Worm (Caenorhabditis elegans) whole organism, late embryonic: ENCODE measurements around the gene ttr-15.

Experiments
- C38D4.7 ChIP-seq: fragments of 200-800 bp; sonication (Bioruptor generic); optimal IDR thresholded peaks from 2 replicates; lab custom pipeline; 2018; ENCODE audit warnings: mild to moderate bottlenecking, missing genetic modification characterization, moderate library complexity, missing compliant biosample characterization
- F13H6.1 ChIP-seq: sonication (generic microtip); optimal IDR thresholded peaks from 2 replicates; lab custom pipeline; 2016; ENCODE audit warnings: missing genetic modification characterization, missing compliant biosample characterization
- K02D7.2 ChIP-seq: sonication (generic microtip); optimal IDR thresholded peaks from 2 replicates; lab custom pipeline; 2017; ENCODE audit warnings: mild to moderate bottlenecking, missing genetic modification characterization, missing compliant biosample characterization
- K09A11.1 ChIP-seq: sonication (generic microtip); optimal IDR thresholded peaks from 2 replicates; lab custom pipeline; 2017; ENCODE audit warnings: antibody characterized with exemption, mild to moderate bottlenecking, missing genetic modification characterization, missing compliant biosample characterization; ENCODE audit not compliant: insufficient read depth
- ahr-1 ChIP-seq: sonication (generic microtip); optimal IDR thresholded peaks from 2 replicates; lab custom pipeline; 2016; ENCODE audit warnings: missing genetic modification characterization, missing compliant biosample characterization
- ceh-14 ChIP-seq: sonication (generic microtip); optimal IDR thresholded peaks from 2 replicates; lab custom pipeline; 2016; ENCODE audit warnings: missing genotype, missing genetic modification characterization, missing compliant biosample characterization
- ceh-19 ChIP-seq: fragments of 200-800 bp; sonication (Bioruptor generic); optimal IDR thresholded peaks from 2 replicates; lab custom pipeline; 2018; ENCODE audit warnings: mild to moderate bottlenecking, missing genetic modification characterization, missing compliant biosample characterization
- ceh-2 ChIP-seq: sonication (generic microtip); optimal IDR thresholded peaks from 2 replicates; lab custom pipeline; 2016; ENCODE audit warnings: missing genotype, missing genetic modification characterization, missing compliant biosample characterization
- ceh-24 ChIP-seq: sonication (generic microtip); optimal IDR thresholded peaks from 2 replicates; lab custom pipeline; 2016; ENCODE audit warnings: mild to moderate bottlenecking, missing genetic modification characterization, missing compliant biosample characterization
- ceh-31 ChIP-seq: sonication (generic microtip); optimal IDR thresholded peaks from 2 replicates; lab custom pipeline; 2016; ENCODE audit warnings: missing genetic modification characterization, missing compliant biosample characterization
- ceh-34 ChIP-seq: sonication (generic microtip); optimal IDR thresholded peaks from 2 replicates; lab custom pipeline; 2016; ENCODE audit warnings: mild to moderate bottlenecking, missing genetic modification characterization, missing compliant biosample characterization
- ceh-6 ChIP-seq: fragments of 200-800 bp; sonication (Bioruptor generic); optimal IDR thresholded peaks from 2 replicates; lab custom pipeline; 2018; ENCODE audit warnings: mild to moderate bottlenecking, missing genetic modification characterization, missing compliant biosample characterization
- ceh-9 ChIP-seq: sonication (generic microtip); optimal IDR thresholded peaks from 2 replicates; lab custom pipeline; 2016; ENCODE audit warnings: mild to moderate bottlenecking, missing genetic modification characterization, inconsistent platforms, missing compliant biosample characterization
- che-1 ChIP-seq: sonication (generic microtip); optimal IDR thresholded peaks from 2 replicates; lab custom pipeline; 2016; ENCODE audit warnings: mild to moderate bottlenecking, missing genetic modification characterization, missing compliant biosample characterization
- fax-1 ChIP-seq: sonication (generic microtip); optimal IDR thresholded peaks from 2 replicates; lab custom pipeline; 2016; ENCODE audit warnings: missing genotype, missing genetic modification characterization, missing compliant biosample characterization
- fkh-6 ChIP-seq: sonication (generic microtip); optimal IDR thresholded peaks from 2 replicates; lab custom pipeline; 2016; ENCODE audit warnings: missing genetic modification characterization, missing compliant biosample characterization
- gmeb-2 ChIP-seq: sonication (generic microtip); optimal IDR thresholded peaks from 2 replicates; lab custom pipeline; 2016; ENCODE audit warnings: missing genetic modification characterization, inconsistent platforms, missing compliant biosample characterization
- lin-11 ChIP-seq: fragments of 200-800 bp; sonication (Bioruptor generic); optimal IDR thresholded peaks from 2 replicates; lab custom pipeline; 2018; ENCODE audit warnings: mild to moderate bottlenecking, missing genetic modification characterization, missing compliant biosample characterization
- madf-2 ChIP-seq: sonication (generic microtip); optimal IDR thresholded peaks from 2 replicates; lab custom pipeline; 2017; ENCODE audit warnings: missing genetic modification characterization, missing compliant biosample characterization
- mec-3 ChIP-seq: sonication (generic microtip); optimal IDR thresholded peaks from 2 replicates; lab custom pipeline; 2016; ENCODE audit warnings: borderline replicate concordance, missing genetic modification characterization, missing compliant biosample characterization
- nhr-11 ChIP-seq: fragments of 150-350 bp; optimal IDR thresholded peaks from 2 replicates; lab custom pipeline; 2014; ENCODE audit warnings: missing biosample characterization, missing genetic modification characterization
- pha-2 ChIP-seq: sonication (generic microtip); optimal IDR thresholded peaks from 2 replicates; lab custom pipeline; 2017; ENCODE audit warnings: mild to moderate bottlenecking, missing genetic modification characterization, missing compliant biosample characterization
- pha-4 ChIP-seq: fragments of 150-350 bp; optimal IDR thresholded peaks from 2 replicates; lab custom pipeline; 2018; ENCODE audit warnings: missing biosample characterization, missing genetic modification reagents, missing genetic modification characterization
- sdc-2 ChIP-seq: sonication (generic microtip); optimal IDR thresholded peaks from 2 replicates; lab custom pipeline; 2016; ENCODE audit warnings: missing genotype, missing genetic modification characterization, missing compliant biosample characterization
- sox-2 ChIP-seq: fragments of 200-800 bp; sonication (Bioruptor generic); IDR thresholded peaks from 2 replicates; pipeline ENCODE4 v1.3.6; 2022; ENCODE audit warnings: missing genetic modification reagents, missing genetic modification characterization, missing compliant biosample characterization
- syd-9 ChIP-seq: sonication (generic microtip); optimal IDR thresholded peaks from 2 replicates; lab custom pipeline; 2016; ENCODE audit warnings: mild to moderate bottlenecking, missing genetic modification characterization, moderate library complexity, missing compliant biosample characterization
- tbx-7 ChIP-seq: sonication (generic microtip); optimal IDR thresholded peaks from 2 replicates; lab custom pipeline; 2016; ENCODE audit warnings: missing genotype, missing genetic modification characterization, missing compliant biosample characterization
- ttx-3 ChIP-seq: sonication (generic microtip); optimal IDR thresholded peaks from 2 replicates; lab custom pipeline; 2016; ENCODE audit warnings: missing genetic modification reagents, missing genetic modification characterization, missing compliant biosample characterization
- unc-3 ChIP-seq, 2 experiments: fragments of 200-800 bp in 1 of 2; sonication (Bioruptor generic) in 1 of 2; sonication (generic microtip) in 1 of 2; conservative IDR thresholded peaks in 1 of 2; optimal IDR thresholded peaks in 1 of 2; 2 replicates each; pipeline versions ENCODE4 v1.3.6 to Lab custom; 2016 to 2022; ENCODE audit warnings: missing compliant biosample characterization in 2 of 2, missing genetic modification characterization in 2 of 2, missing genetic modification reagents in 1 of 2
- unc-55 ChIP-seq: sonication (generic microtip); optimal IDR thresholded peaks from 2 replicates; lab custom pipeline; 2017; ENCODE audit warnings: missing biosample characterization, missing genetic modification reagents, missing genetic modification characterization
- unc-86 ChIP-seq: sonication (generic microtip); optimal IDR thresholded peaks from 2 replicates; lab custom pipeline; 2016; ENCODE audit warnings: missing genetic modification characterization, missing compliant biosample characterization
- zip-5 ChIP-seq: sonication (generic microtip); optimal IDR thresholded peaks from 2 replicates; lab custom pipeline; 2016; ENCODE audit warnings: missing genetic modification characterization, missing compliant biosample characterization
- ztf-16 ChIP-seq: sonication (generic microtip); optimal IDR thresholded peaks from 2 replicates; lab custom pipeline; 2017; ENCODE audit warnings: missing genetic modification characterization, missing compliant biosample characterization

ttr-15 gene

DNA sequence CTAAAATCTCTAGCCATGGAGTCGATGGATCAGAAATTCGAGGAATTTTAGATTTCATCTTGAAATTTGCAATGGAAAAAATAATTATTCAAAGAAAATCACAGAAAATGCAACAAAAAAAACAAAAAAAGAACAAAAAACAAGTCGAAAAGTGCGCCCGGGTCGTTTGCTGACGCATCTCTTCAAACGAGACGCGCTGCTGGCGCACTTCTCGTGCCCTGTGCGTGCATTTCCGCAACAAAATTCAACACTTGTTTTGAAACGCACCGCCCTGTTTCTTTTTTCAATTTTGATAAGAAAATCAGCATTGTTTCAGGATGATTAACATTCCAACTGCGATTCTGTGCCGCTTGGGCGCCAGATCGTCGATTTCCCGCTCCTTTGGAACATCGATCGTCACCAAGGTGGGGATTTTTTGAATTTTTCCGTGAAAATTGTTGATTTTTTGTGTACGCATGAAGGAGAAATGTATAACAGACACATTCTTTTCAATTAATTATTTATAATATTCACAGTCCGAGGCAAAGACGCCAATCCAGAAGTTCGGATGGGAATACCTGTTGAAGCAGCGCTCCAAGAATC is 3.6 kb upstream of the ttr-15 start, which contains the start of the genes jmjd-4 and mev-1 (continued):
- TF ChIP-seq K02D7.2 (no peak), che-1 (tag; lab: Kevin White, UChicago) (peak; percentile 33)

DNA sequence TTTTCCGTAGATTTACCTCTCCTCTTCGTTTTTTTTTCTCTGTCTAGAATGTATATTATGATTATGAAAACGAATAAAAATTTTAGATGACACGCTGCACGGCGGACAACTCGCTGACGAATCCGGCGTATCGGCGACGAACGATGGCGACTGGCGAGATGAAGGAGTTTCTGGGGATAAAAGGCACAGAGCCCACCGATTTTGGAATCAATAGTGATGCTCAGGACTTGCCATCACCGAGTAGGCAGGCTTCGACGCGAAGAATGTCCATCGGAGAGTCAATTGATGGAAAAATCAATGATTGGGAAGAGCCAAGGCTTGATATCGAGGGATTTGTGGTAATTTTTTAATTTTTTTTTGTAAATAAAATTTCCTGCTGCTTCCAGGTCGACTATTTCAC is 2.6 kb upstream of the ttr-15 start, which contains the start of gene ced-9:
TSS of gene ced-9 (plus strand) at position 87 of the 400 bp plus-strand sequence.
- TF ChIP-seq ttx-3 (no peak), sox-2 (GFP tag; lab: Robert Waterston, UW) (no peak), nhr-11 (tag; lab: Kevin White, UChicago) (no peak), fkh-6 (tag; lab: Kevin White, UChicago) (no peak), ceh-6 (GFP tag; lab: Kevin White, UChicago) (no peak), pha-2 (tag; lab: Kevin White, UChicago) (no peak), F13H6.1 (tag; lab: Kevin White, UChicago) (no peak), C38D4.7 (GFP tag; lab: Kevin White, UChicago) (no peak), fax-1 (tag; lab: Kevin White, UChicago) (no peak), sdc-2 (no peak)

DNA sequence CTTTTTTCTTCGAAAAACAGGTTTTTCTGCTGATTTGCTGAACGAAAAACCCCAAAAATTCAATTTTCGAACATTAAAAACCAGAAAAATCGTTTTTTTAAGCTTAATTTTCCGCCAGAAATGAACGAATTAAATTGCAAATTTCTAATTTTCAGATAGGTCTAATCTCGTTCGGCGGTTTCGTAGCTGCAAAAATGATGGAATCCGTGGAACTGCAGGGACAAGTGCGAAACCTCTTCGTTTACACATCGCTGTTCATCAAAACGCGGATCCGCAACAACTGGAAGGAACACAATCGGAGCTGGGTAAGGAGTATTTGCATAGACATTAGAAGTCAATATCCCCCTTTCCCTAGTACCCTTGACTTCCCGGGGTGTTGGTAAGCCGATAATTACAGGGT is 1.5 kb upstream of the ttr-15 start:
- no peak for TF ChIP-seq unc-55 (GFP tag; lab: Kevin White, UChicago)
- TF ChIP-seq ztf-16 (tag; lab: Kevin White, UChicago) = no peak
- TF ChIP-seq ceh-31 (tag; lab: Kevin White, UChicago) = no peak
- TF ChIP-seq gmeb-2 = no peak
- TF ChIP-seq ceh-14 (tag; lab: Kevin White, UChicago) = no peak
- TF ChIP-seq pha-4 (tag; lab: Kevin White, UChicago) = no peak
- no peak for TF ChIP-seq tbx-7 (tag; lab: Kevin White, UChicago)
- no peak for TF ChIP-seq ceh-24 (tag; lab: Kevin White, UChicago)
- TF ChIP-seq ttx-3 = no peak
- no peak for TF ChIP-seq ceh-19 (GFP tag; lab: Kevin White, UChicago)
- TF ChIP-seq unc-86 (tag; lab: Kevin White, UChicago) = no peak
- no peak for TF ChIP-seq madf-2 (tag; lab: Kevin White, UChicago)

DNA sequence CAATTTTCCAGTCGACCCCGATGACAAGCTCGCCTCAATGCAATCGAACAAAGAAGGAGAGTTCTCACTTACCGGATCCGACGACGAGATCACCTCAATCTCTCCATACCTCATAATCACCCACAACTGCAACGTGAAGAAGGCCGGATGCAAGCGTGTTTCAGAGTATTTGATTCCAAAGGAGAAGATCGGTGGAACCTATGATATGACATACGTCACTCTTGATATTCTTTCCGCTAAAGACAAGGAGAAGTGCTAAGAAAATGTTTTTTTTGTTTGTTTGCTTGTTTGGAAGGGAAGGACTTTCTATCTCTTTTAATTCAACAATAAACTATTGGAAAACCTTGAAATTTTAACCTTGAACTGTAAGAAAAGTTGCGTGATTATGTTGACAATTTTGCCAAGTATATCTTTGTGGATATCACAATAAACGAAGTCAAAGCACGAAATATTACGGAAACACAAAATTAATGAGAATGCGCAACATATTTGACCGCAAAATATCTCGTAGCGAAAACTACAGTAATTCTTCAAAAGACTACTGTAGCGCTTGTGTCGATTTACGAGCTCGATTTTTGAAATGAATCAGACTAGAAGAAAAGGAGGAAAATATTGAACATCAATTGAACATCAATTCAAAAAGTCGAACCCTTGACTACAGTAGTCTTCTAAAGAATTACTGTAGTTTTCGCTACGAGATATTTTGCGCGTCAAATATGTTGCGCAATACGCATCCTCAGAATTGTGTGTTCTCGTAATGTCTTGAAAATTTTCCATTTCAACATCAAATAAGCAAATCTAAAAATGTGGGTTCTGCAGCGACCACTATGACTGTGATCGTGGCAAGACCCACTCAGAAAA is 1.6 kb downstream of the ttr-15 start:
- TF ChIP-seq zip-5 (no peak), sox-2 (GFP tag; lab: Robert Waterston, UW) (no peak), ceh-9 (tag; lab: Kevin White, UChicago) (no peak), syd-9 (no peak), K09A11.1 (tag; lab: Kevin White, UChicago) (no peak), ceh-24 (tag; lab: Kevin White, UChicago) (no peak), unc-3 (GFP tag; conservative IDR thresholded peaks at IDR 0.05; lab: Robert Waterston, UW) (no peak), unc-3 (tag; optimal IDR thresholded peaks at IDR 0.05; lab: Kevin White, UChicago) (no peak), sdc-2 (no peak), ahr-1 (tag; lab: Kevin White, UChicago) (no peak)

DNA sequence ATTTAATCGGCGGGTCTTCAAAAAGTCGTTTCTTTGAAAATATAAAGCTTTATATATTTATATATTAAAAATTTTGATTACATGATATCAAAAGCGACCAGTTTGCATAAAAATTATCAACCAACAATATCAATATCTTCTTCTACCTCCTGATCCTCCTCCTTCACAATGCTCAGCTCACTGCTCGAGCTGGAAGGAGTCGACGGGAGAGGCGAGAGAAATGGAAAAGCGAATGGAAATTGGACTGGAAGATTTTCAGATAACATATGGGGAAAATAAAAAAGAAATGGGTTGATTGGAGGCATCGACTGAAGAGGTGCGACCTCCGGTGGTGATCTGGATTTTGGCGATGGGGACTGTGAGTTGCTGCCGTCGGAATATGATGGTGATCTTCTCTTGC is 2.3 kb downstream of the ttr-15 start:
- TF ChIP-seq ceh-34 = no peak
- no peak for TF ChIP-seq mec-3
- no peak for TF ChIP-seq ahr-1 (tag; lab: Kevin White, UChicago)
- TF ChIP-seq ceh-2 (tag; lab: Kevin White, UChicago) = no peak
- no peak for TF ChIP-seq zip-5
- TF ChIP-seq lin-11 = no peak
- no peak for TF ChIP-seq tbx-7 (tag; lab: Kevin White, UChicago)
- TF ChIP-seq gmeb-2 = no peak
- TF ChIP-seq, all 69 proteins: peak for 0
